Fruit fly (Drosophila melanogaster) whole organism, wandering third instar larva: ENCODE data around the gene CG32354.
A peak's percentile ranks its signal among the peaks of the same experiment; 100 is the strongest.

Source experiments
- Abd-B ChIP-seq: fragments of >200 bp; optimal IDR thresholded peaks from 2 replicates; lab custom pipeline; 2017; ENCODE audit warnings: missing biosample characterization, missing genetic modification characterization
- Dfd ChIP-seq: fragments of >200 bp; optimal IDR thresholded peaks from 2 replicates; lab custom pipeline; 2017; ENCODE audit warnings: missing biosample characterization, missing genetic modification characterization
- GATAd ChIP-seq: sonication (Bioruptor generic); optimal IDR thresholded peaks from 2 replicates; lab custom pipeline; 2016; ENCODE audit warnings: missing biosample characterization, missing genetic modification characterization
- Mio ChIP-seq: sonication (Bioruptor generic); optimal IDR thresholded peaks from 2 replicates; lab custom pipeline; 2016; ENCODE audit warnings: missing biosample characterization, missing genetic modification characterization
- OdsH ChIP-seq: fragments of 200-800 bp; sonication (Bioruptor generic); optimal IDR thresholded peaks from 2 replicates; lab custom pipeline; 2016; ENCODE audit warnings: missing biosample characterization, mild to moderate bottlenecking, missing genetic modification characterization
- foxo ChIP-seq, 2 experiments: fragments of 200-800 bp; sonication (Bioruptor generic); optimal IDR thresholded peaks; 2 replicates in 1 of 2; 3 replicates in 1 of 2; lab custom pipeline; 2016 to 2017; ENCODE audit warnings: missing biosample characterization in 2 of 2, missing genetic modification characterization in 2 of 2
- fru ChIP-seq: fragments of 200-800 bp; sonication (Bioruptor generic); optimal IDR thresholded peaks from 3 replicates; lab custom pipeline; 2016; ENCODE audit warnings: missing biosample characterization, mild to moderate bottlenecking, missing genetic modification characterization
- h ChIP-seq: fragments of 200-800 bp; sonication (Bioruptor generic); optimal IDR thresholded peaks from 3 replicates; lab custom pipeline; 2016; ENCODE audit warnings: missing biosample characterization, mild to moderate bottlenecking, missing genetic modification characterization
- jim ChIP-seq: fragments of 175-275, 200-325 bp; sonication (Bioruptor generic); optimal IDR thresholded peaks from 2 replicates; lab custom pipeline; 2016; ENCODE audit warnings: missing biosample characterization, mild to moderate bottlenecking, missing genetic modification characterization
- pan ChIP-seq: fragments of >200 bp; optimal IDR thresholded peaks from 2 replicates; lab custom pipeline; 2017
- rgr ChIP-seq: fragments of 200-800 bp; sonication (Bioruptor generic); optimal IDR thresholded peaks from 3 replicates; lab custom pipeline; 2016; ENCODE audit warnings: missing biosample characterization, mild to moderate bottlenecking, missing genetic modification characterization
- usp ChIP-seq: fragments of >200 bp; optimal IDR thresholded peaks from 2 replicates; lab custom pipeline; 2017; ENCODE audit warnings: missing biosample characterization, missing genetic modification characterization

- TF ChIP-seq h (GFP tag; lab: Kevin White, UChicago): peak; percentile 57
- TF ChIP-seq GATAd (GFP tag; lab: Kevin White, UChicago): no peak
- TF ChIP-seq rgr (GFP tag; lab: Kevin White, UChicago): no peak
- no peak for TF ChIP-seq OdsH
- no peak for TF ChIP-seq usp (GFP tag; lab: Kevin White, UChicago)
- peak; percentile 51 for TF ChIP-seq fru (GFP tag; lab: Kevin White, UChicago)
- peak in 1 of 2 experiments; percentile 51 for TF ChIP-seq foxo (GFP tag; optimal IDR thresholded peaks at IDR 0.05; lab: Kevin White, UChicago)
- no peak for TF ChIP-seq jim
- TF ChIP-seq Mio (GFP tag; lab: Kevin White, UChicago): no peak
- no peak for TF ChIP-seq pan (lab: Kevin White, UChicago)
- TF ChIP-seq Dfd (GFP tag; lab: Kevin White, UChicago): no peak
- no peak for TF ChIP-seq Abd-B
Measured at dm6 chr3L:8395630-8396168, 26.3 kb downstream of the CG32354 start, which contains the start of gene CG7120.
